Worm (Caenorhabditis elegans) whole organism, midembryonic: ENCODE data around the gene wht-7.

Source experiments
- cog-1 ChIP-seq: sonication (generic microtip); optimal IDR thresholded peaks from 2 replicates; lab custom pipeline; 2016; ENCODE audit warnings: missing genetic modification characterization, missing compliant biosample characterization
- flt-1 ChIP-seq: fragments of 200-800 bp; sonication (Bioruptor generic); IDR thresholded peaks from 2 replicates; pipeline ENCODE4 v1.3.6; 2022; ENCODE audit warnings: missing genetic modification characterization, missing compliant biosample characterization

DNA sequence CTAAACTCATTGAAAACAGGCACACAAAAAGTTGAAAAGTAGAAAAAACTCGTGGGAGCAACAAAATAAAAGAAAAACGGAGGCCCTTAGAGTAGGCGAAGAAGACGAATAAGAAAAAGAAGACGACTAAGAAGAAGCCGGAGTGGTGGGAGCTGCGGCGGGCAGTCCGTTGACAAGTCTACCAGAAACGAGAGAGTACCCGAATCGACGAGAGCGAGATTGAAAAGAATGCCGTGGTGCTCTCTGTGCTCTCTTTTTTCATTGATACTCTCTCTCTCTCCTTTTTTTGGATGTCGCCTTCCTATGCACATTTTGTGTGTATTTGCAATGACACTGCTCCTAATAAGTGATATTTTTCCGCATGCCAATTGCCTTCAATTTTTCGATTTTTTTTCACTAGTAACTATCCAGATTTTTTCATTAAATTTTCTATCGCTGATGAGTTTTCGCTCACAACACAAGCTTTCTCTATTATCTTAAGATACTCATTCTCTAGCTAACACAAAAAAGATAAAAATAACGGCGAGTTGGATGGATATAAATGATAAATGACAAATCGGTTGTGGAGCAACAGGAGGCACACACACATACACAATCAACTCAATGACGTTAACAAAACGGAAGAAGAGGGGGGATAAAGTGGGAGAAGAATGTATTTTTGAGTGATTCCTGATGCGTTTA lies 9.3 kb downstream of the wht-7 start:
- no peak for TF ChIP-seq cog-1 (tag; lab: Kevin White, UChicago)
- TF ChIP-seq flt-1 (GFP tag; lab: Robert Waterston, UW) = no peak
